Fruit fly (Drosophila melanogaster): Measurements from ENCODE around the gene CG11403.

CG11403 gene

dm6 chrX:1272848-1273247 lies 33.2 kb upstream of the CG11403 start (continued):
- TF ChIP-seq pfk (GFP tag; optimal IDR thresholded peaks at IDR 0.05) (no peak), sna (GFP tag; IDR thresholded peaks at IDR 0.05; ENCODE audit: partially characterized antibody) (no peak), CG6654 (GFP tag; optimal IDR thresholded peaks at IDR 0.05) (no peak), CG17328 (GFP tag; IDR thresholded peaks at IDR 0.05) (peak; percentile 51; the same call in 1 of the 2 replicates), sug (tag; optimal IDR thresholded peaks at IDR 0.05) (no peak), BEAF-32 (GFP tag; optimal IDR thresholded peaks at IDR 0.05) (no peak), E2f1 (GFP tag; IDR thresholded peaks at IDR 0.05) (0 out of 2 replicates have a peak, but pooled peaks have one; percentile 19), CHES-1-like (GFP tag; optimal IDR thresholded peaks at IDR 0.05) (peak; percentile 2), Mrtf (GFP tag; IDR thresholded peaks at IDR 0.05) (peak; percentile 37; the same call in 1 of the 3 replicates), Tbp (GFP tag; optimal IDR thresholded peaks at IDR 0.05) (no peak), CG14441 (GFP tag; IDR thresholded peaks at IDR 0.05) (peak; percentile 46), HmgZ (tag; optimal IDR thresholded peaks at IDR 0.05) (no peak), CTCF (GFP tag; optimal IDR thresholded peaks at IDR 0.05) (no peak), onecut (GFP tag; IDR thresholded peaks at IDR 0.05) (peak; percentile 12; the same call in 1 of the 2 replicates), Bgb (GFP tag; IDR thresholded peaks at IDR 0.05; ENCODE audit: partially characterized antibody) (no peak), Pdp1 (GFP tag; optimal IDR thresholded peaks at IDR 0.05) (peak; percentile 42 to 46), Hsf (GFP tag; optimal IDR thresholded peaks at IDR 0.05) (peak; percentile 53), CG8944 (GFP tag; optimal IDR thresholded peaks at IDR 0.05) (no peak), Ptx1 (GFP tag; IDR thresholded peaks at IDR 0.05) (peak; percentile 49), CG17802 (tag; optimal IDR thresholded peaks at IDR 0.05) (no peak), dpn (GFP tag; optimal IDR thresholded peaks at IDR 0.05) (peak; percentile 41 to 63), CG34224 (GFP tag; IDR thresholded peaks at IDR 0.05; ENCODE audit: partially characterized antibody) (no peak), ara (GFP tag; IDR thresholded peaks at IDR 0.05) (peak; percentile 35; the same call in 1 of the 2 replicates), cg (GFP tag; optimal IDR thresholded peaks at IDR 0.05) (no peak), croc (GFP tag; conservative IDR thresholded peaks at IDR 0.05) (no peak; the same call in 2 of the 3 replicates), da (GFP tag; optimal IDR thresholded peaks at IDR 0.05) (no peak), shn (GFP tag; optimal IDR thresholded peaks at IDR 0.05) (peak; percentile 30), grn (GFP tag; optimal IDR thresholded peaks at IDR 0.05) (no peak), CG1024 (GFP tag; IDR thresholded peaks at IDR 0.05) (peak; percentile 44; the same call in 1 of the 2 replicates), Meics (GFP tag; optimal IDR thresholded peaks at IDR 0.05) (peak; percentile 64), CG12299 (tag; optimal IDR thresholded peaks at IDR 0.05) (no peak), row (GFP tag; IDR thresholded peaks at IDR 0.05) (peak; percentile 71), yki (optimal IDR thresholded peaks at IDR 0.05) (no peak), pum (GFP tag; optimal IDR thresholded peaks at IDR 0.05) (peak; percentile 46), CG9876 (GFP tag; optimal IDR thresholded peaks at IDR 0.05) (no peak), CG33557 (GFP tag; optimal IDR thresholded peaks at IDR 0.05) (no peak), Stat92E (GFP tag; optimal IDR thresholded peaks at IDR 0.05) (no peak), CG1792 (GFP tag; optimal IDR thresholded peaks at IDR 0.05) (peak; percentile 21), unc-4 (GFP tag; IDR thresholded peaks at IDR 0.05; ENCODE audit: partially characterized antibody) (no peak), esg (GFP tag; conservative IDR thresholded peaks at IDR 0.05) (no peak; the same call in 1 of the 2 replicates), CG2202 (tag; optimal IDR thresholded peaks at IDR 0.05) (no peak), oc (tag; optimal IDR thresholded peaks at IDR 0.05) (no peak), Nf-YC (tag; optimal IDR thresholded peaks at IDR 0.05) (no peak), Hand (GFP tag; optimal IDR thresholded peaks at IDR 0.05) (peak; percentile 28), CG4707 (GFP tag; optimal IDR thresholded peaks at IDR 0.05) (no peak), CG42726 (GFP tag; IDR thresholded peaks at IDR 0.05; ENCODE audit: partially characterized antibody) (no peak), wek (GFP tag; optimal IDR thresholded peaks at IDR 0.05) (no peak), Elba2 (GFP tag; optimal IDR thresholded peaks at IDR 0.05) (no peak), run (tag; optimal IDR thresholded peaks at IDR 0.05) (no peak), Six4 (GFP tag; optimal IDR thresholded peaks at IDR 0.05) (peak; percentile 24), unpg (GFP tag; optimal IDR thresholded peaks at IDR 0.05) (peak; percentile 67)
